Worm (Caenorhabditis elegans) whole organism, L2 larva: ENCODE results near the gene cyp-35B1.

Source experiments
- C34F6.9 ChIP-seq: fragments of 150-350 bp; optimal IDR thresholded peaks from 2 replicates; lab custom pipeline; 2014; ENCODE audit warnings: missing biosample characterization, missing genetic modification characterization
- F13H6.1 ChIP-seq: sonication (generic microtip); optimal IDR thresholded peaks from 2 replicates; lab custom pipeline; 2016; ENCODE audit warnings: missing genetic modification characterization, missing compliant biosample characterization
- R02D3.7 ChIP-seq: fragments of 150-350 bp; optimal IDR thresholded peaks from 2 replicates; lab custom pipeline; 2014; ENCODE audit warnings: missing biosample characterization, missing genetic modification characterization
- ZK546.5 ChIP-seq: sonication (generic microtip); optimal IDR thresholded peaks from 2 replicates; lab custom pipeline; 2017; ENCODE audit warnings: missing biosample characterization, missing genetic modification characterization
- alr-1 ChIP-seq: fragments of 150-350 bp; optimal IDR thresholded peaks from 2 replicates; lab custom pipeline; 2014; ENCODE audit warnings: missing biosample characterization, missing genetic modification characterization
- aly-2 ChIP-seq: fragments of 150-350 bp; optimal IDR thresholded peaks from 2 replicates; lab custom pipeline; 2014; ENCODE audit warnings: missing biosample characterization, missing genetic modification characterization
- ama-1 ChIP-seq: fragments of 150-350 bp; optimal IDR thresholded peaks from 2 replicates; lab custom pipeline; 2018; ENCODE audit warnings: inconsistent platforms
- blmp-1 ChIP-seq: sonication (generic microtip); optimal IDR thresholded peaks from 2 replicates; lab custom pipeline; 2017; ENCODE audit warnings: missing genetic modification characterization, mild to moderate bottlenecking, missing compliant biosample characterization, antibody characterized with exemption, moderate library complexity; ENCODE audit not compliant: insufficient read depth
- ceh-16 ChIP-seq: fragments of 150-350 bp; optimal IDR thresholded peaks from 2 replicates; lab custom pipeline; 2014; ENCODE audit warnings: missing biosample characterization, missing genetic modification characterization
- crh-2 ChIP-seq: sonication (generic microtip); optimal IDR thresholded peaks from 2 replicates; lab custom pipeline; 2017; ENCODE audit warnings: missing biosample characterization, missing genetic modification characterization
- dmd-4 ChIP-seq: sonication (generic microtip); optimal IDR thresholded peaks from 2 replicates; lab custom pipeline; 2017; ENCODE audit warnings: missing biosample characterization, missing genetic modification characterization
- egl-27 ChIP-seq: sonication (generic microtip); optimal IDR thresholded peaks from 3 replicates; lab custom pipeline; 2017; ENCODE audit warnings: missing biosample characterization, missing genetic modification reagents, missing genetic modification characterization
- elt-1 ChIP-seq: fragments of 150-350 bp; optimal IDR thresholded peaks from 2 replicates; lab custom pipeline; 2014; ENCODE audit warnings: missing biosample characterization, missing genetic modification characterization
- elt-3 ChIP-seq: sonication (generic microtip); optimal IDR thresholded peaks from 2 replicates; lab custom pipeline; 2017; ENCODE audit warnings: missing biosample characterization, missing genetic modification characterization
- lin-11 ChIP-seq: fragments of 150-350 bp; sonication (generic microtip); optimal IDR thresholded peaks from 2 replicates; lab custom pipeline; 2014; ENCODE audit warnings: missing biosample characterization, missing genetic modification characterization, inconsistent platforms, mixed read lengths
- lin-13 ChIP-seq: fragments of 150-350 bp; optimal IDR thresholded peaks from 2 replicates; lab custom pipeline; 2014; ENCODE audit warnings: missing biosample characterization, missing genetic modification reagents, missing genetic modification characterization
- lin-39 ChIP-seq: fragments of 150-350 bp; optimal IDR thresholded peaks from 2 replicates; lab custom pipeline; 2014; ENCODE audit warnings: missing biosample characterization, missing genetic modification reagents, missing genetic modification characterization
- lsy-2 ChIP-seq, 2 experiments: fragments of 150-350 bp in 1 of 2; sonication (generic microtip) in 1 of 2; optimal IDR thresholded peaks; 2 replicates each; lab custom pipeline; 2014 to 2017; ENCODE audit warnings: missing biosample characterization in 2 of 2, missing genetic modification characterization in 2 of 2
- mab-5 ChIP-seq: fragments of 150-350 bp; optimal IDR thresholded peaks from 2 replicates; lab custom pipeline; 2014; ENCODE audit warnings: missing biosample characterization, missing genetic modification characterization
- nhr-10 ChIP-seq: sonication (generic microtip); optimal IDR thresholded peaks from 2 replicates; lab custom pipeline; 2017; ENCODE audit warnings: missing biosample characterization, missing genetic modification characterization
- nhr-11 ChIP-seq: fragments of 150-350 bp; optimal IDR thresholded peaks from 2 replicates; lab custom pipeline; 2014; ENCODE audit warnings: missing biosample characterization, missing genetic modification characterization
- nhr-21 ChIP-seq: fragments of 150-350 bp; optimal IDR thresholded peaks from 2 replicates; lab custom pipeline; 2014; ENCODE audit warnings: missing biosample characterization, missing genetic modification characterization
- nhr-23 ChIP-seq: fragments of 150-350 bp; optimal IDR thresholded peaks from 2 replicates; lab custom pipeline; 2014; ENCODE audit warnings: missing biosample characterization, missing genetic modification reagents, missing genetic modification characterization
- nhr-237 ChIP-seq: fragments of 150-350 bp; optimal IDR thresholded peaks from 2 replicates; lab custom pipeline; 2014; ENCODE audit warnings: missing biosample characterization, missing genetic modification characterization
- nhr-25 ChIP-seq: fragments of 150-350 bp; sonication (generic microtip); optimal IDR thresholded peaks from 3 replicates; lab custom pipeline; 2014; ENCODE audit warnings: missing biosample characterization, missing genetic modification characterization
- nhr-6 ChIP-seq: fragments of 150-350 bp; optimal IDR thresholded peaks from 2 replicates; lab custom pipeline; 2014; ENCODE audit warnings: missing biosample characterization, missing genetic modification characterization
- peb-1 ChIP-seq: fragments of 150-350 bp; optimal IDR thresholded peaks from 2 replicates; lab custom pipeline; 2014; ENCODE audit warnings: missing biosample characterization, missing genetic modification characterization
- sem-4 ChIP-seq: fragments of 150-350 bp; optimal IDR thresholded peaks from 2 replicates; lab custom pipeline; 2014; ENCODE audit warnings: missing biosample characterization, missing genetic modification reagents, missing genetic modification characterization
- sma-3 ChIP-seq: sonication (generic microtip); optimal IDR thresholded peaks from 2 replicates; lab custom pipeline; 2016; ENCODE audit warnings: missing genetic modification reagents, missing genetic modification characterization, missing compliant biosample characterization
- sma-9 ChIP-seq, 2 experiments: fragments of 150-350 bp in 1 of 2; sonication (generic microtip) in 1 of 2; optimal IDR thresholded peaks; 2 replicates each; lab custom pipeline; 2014 to 2016; ENCODE audit warnings: missing genetic modification characterization in 2 of 2, mild to moderate bottlenecking in 1 of 2, missing biosample characterization in 1 of 2, missing compliant biosample characterization in 1 of 2, missing genetic modification reagents in 1 of 2, moderate library complexity in 1 of 2
- snpc-4 ChIP-seq: fragments of 150-350 bp; optimal IDR thresholded peaks from 2 replicates; lab custom pipeline; 2014; ENCODE audit warnings: missing biosample characterization, missing genetic modification characterization
- unc-55 ChIP-seq: fragments of 150-350 bp; sonication (generic microtip); optimal IDR thresholded peaks from 3 replicates; lab custom pipeline; 2014; ENCODE audit warnings: missing biosample characterization, missing genetic modification reagents, missing genetic modification characterization
- unc-62 ChIP-seq: fragments of 150-350 bp; optimal IDR thresholded peaks from 2 replicates; lab custom pipeline; 2014; ENCODE audit warnings: missing biosample characterization, missing genetic modification reagents, missing genetic modification characterization
- zag-1 ChIP-seq: fragments of 150-350 bp; optimal IDR thresholded peaks from 2 replicates; lab custom pipeline; 2014; ENCODE audit warnings: missing biosample characterization, missing genetic modification characterization
- ztf-1 ChIP-seq: fragments of 200-800 bp; sonication (Bioruptor generic); conservative IDR thresholded peaks from 2 replicates; pipeline ENCODE4 v1.3.6; 2022; ENCODE audit warnings: missing genetic modification characterization, missing compliant biosample characterization
- ztf-11 ChIP-seq: sonication (generic microtip); optimal IDR thresholded peaks from 2 replicates; lab custom pipeline; 2017; ENCODE audit warnings: missing biosample characterization, missing genetic modification characterization
- ztf-4 ChIP-seq: fragments of 150-350 bp; optimal IDR thresholded peaks from 2 replicates; lab custom pipeline; 2014; ENCODE audit warnings: missing biosample characterization, missing genetic modification characterization

cyp-35B1 gene

ce11 chrV:3943364-3943763 is 4.5 kb downstream of the cyp-35B1 start:
- TF ChIP-seq peb-1 (tag; lab: Kevin White, UChicago): no peak
- TF ChIP-seq nhr-25: no peak
- TF ChIP-seq blmp-1: no peak
- TF ChIP-seq unc-62 (GFP tag; lab: Kevin White, UChicago): no peak
- TF ChIP-seq sem-4 (tag; lab: Kevin White, UChicago): no peak
- TF ChIP-seq nhr-10 (tag; lab: Kevin White, UChicago): no peak
- TF ChIP-seq lin-11: no peak
- no peak for TF ChIP-seq nhr-23 (tag; lab: Kevin White, UChicago)
- no peak for TF ChIP-seq elt-3 (tag; lab: Kevin White, UChicago)
- TF ChIP-seq ztf-4 (tag; lab: Kevin White, UChicago): no peak
- TF ChIP-seq nhr-6 (tag; lab: Kevin White, UChicago): no peak
- TF ChIP-seq F13H6.1 (tag; lab: Kevin White, UChicago): no peak
- TF ChIP-seq nhr-237: no peak
- no peak for TF ChIP-seq unc-55 (GFP tag; lab: Kevin White, UChicago)
- no peak for TF ChIP-seq lsy-2 (tag; optimal IDR thresholded peaks at IDR 0.05; lab: Kevin White, UChicago)
- TF ChIP-seq mab-5: no peak
- TF ChIP-seq, all 48 proteins: peak for 0

ce11 chrV:3945053-3945452 is 6.2 kb downstream of the cyp-35B1 start, which contains the start of gene cyp-35B3:
Gene cyp-35B3, plus strand, starts transcription at chrV:3945353.
- TF ChIP-seq blmp-1: no peak
- no peak for TF ChIP-seq lsy-2 (tag; optimal IDR thresholded peaks at IDR 0.05; lab: Kevin White, UChicago)
- no peak for TF ChIP-seq ztf-11 (tag; lab: Kevin White, UChicago)

ce11 chrV:3949723-3950122 is 10.9 kb downstream of the cyp-35B1 start, which contains the start of gene dach-1:
Gene dach-1, plus strand, starts transcription at chrV:3950023.
- TF ChIP-seq nhr-6 (tag; lab: Kevin White, UChicago) (no peak), sma-3 (no peak), R02D3.7 (no peak), C34F6.9 (tag; lab: Kevin White, UChicago) (no peak), crh-2 (tag; lab: Kevin White, UChicago) (no peak), alr-1 (tag; lab: Kevin White, UChicago) (no peak), ceh-16 (no peak), unc-55 (GFP tag; lab: Kevin White, UChicago) (no peak), ztf-11 (tag; lab: Kevin White, UChicago) (no peak), F13H6.1 (tag; lab: Kevin White, UChicago) (no peak), ztf-4 (tag; lab: Kevin White, UChicago) (no peak), dmd-4 (tag; lab: Kevin White, UChicago) (no peak), lin-13 (GFP tag; lab: Kevin White, UChicago) (no peak), egl-27 (tag; lab: Kevin White, UChicago) (no peak)

ce11 chrV:3953739-3954138 is 14.9 kb downstream of the cyp-35B1 start, which contains the start of gene str-247:
Gene str-247, plus strand, starts transcription at chrV:3954039.
- TF ChIP-seq ama-1 (lab: Kevin White, UChicago): no peak
- no peak for TF ChIP-seq nhr-11 (tag; lab: Kevin White, UChicago)
- TF ChIP-seq egl-27 (tag; lab: Kevin White, UChicago): no peak
- no peak for TF ChIP-seq elt-1 (tag; lab: Kevin White, UChicago)
- TF ChIP-seq nhr-21 (tag; lab: Kevin White, UChicago): no peak
- no peak for TF ChIP-seq sma-3
- TF ChIP-seq unc-62 (GFP tag; lab: Kevin White, UChicago): no peak

ce11 chrV:3957608-3958007 is 18.8 kb downstream of the cyp-35B1 start, which contains the start of gene cyp-34A5:
Gene cyp-34A5, minus strand, starts transcription at chrV:3957708.
- no peak for TF ChIP-seq ZK546.5 (tag; lab: Kevin White, UChicago)
- no peak for TF ChIP-seq sma-9 (GFP tag; optimal IDR thresholded peaks at IDR 0.05; lab: Kevin White, UChicago)
- no peak for TF ChIP-seq sma-9 (tag; optimal IDR thresholded peaks at IDR 0.05; lab: Kevin White, UChicago)
- TF ChIP-seq elt-3 (tag; lab: Kevin White, UChicago): no peak
- no peak for TF ChIP-seq ztf-1 (GFP tag; lab: Robert Waterston, UW)
- TF ChIP-seq snpc-4: no peak
- TF ChIP-seq nhr-10 (tag; lab: Kevin White, UChicago): no peak
- TF ChIP-seq zag-1 (tag; lab: Kevin White, UChicago): no peak
- no peak for TF ChIP-seq ztf-11 (tag; lab: Kevin White, UChicago)
- TF ChIP-seq blmp-1: no peak
- no peak for TF ChIP-seq elt-1 (tag; lab: Kevin White, UChicago)
- TF ChIP-seq sem-4 (tag; lab: Kevin White, UChicago): no peak
- TF ChIP-seq peb-1 (tag; lab: Kevin White, UChicago): no peak
- no peak for TF ChIP-seq unc-62 (GFP tag; lab: Kevin White, UChicago)
- no peak for TF ChIP-seq mab-5
- TF ChIP-seq lin-39 (tag; lab: Kevin White, UChicago): no peak
- no peak for TF ChIP-seq aly-2 (tag; lab: Kevin White, UChicago)
- TF ChIP-seq R02D3.7: no peak
